Fruit fly (Drosophila melanogaster) whole organism, embryonic: ENCODE results near the gene ssp7.

Experiments used
- Aef1 ChIP-seq: fragments of 200-800 bp; sonication (Bioruptor generic); IDR thresholded peaks from 3 replicates; pipeline ENCODE4 v1.3.6; 2022; ENCODE audit warnings: missing biosample characterization, missing genetic modification characterization
- Bteb2 ChIP-seq: fragments of 200-800 bp; sonication (Bioruptor generic); optimal IDR thresholded peaks from 2 replicates; lab custom pipeline; 2016; ENCODE audit warnings: missing biosample characterization, missing genetic modification characterization
- CG10654 ChIP-seq: fragments of 200-800 bp; sonication (Bioruptor generic); optimal IDR thresholded peaks from 2 replicates; lab custom pipeline; 2016; ENCODE audit warnings: missing biosample characterization, missing genetic modification characterization
- CG1603 ChIP-seq: fragments of 200-800 bp; sonication (Bioruptor generic); optimal IDR thresholded peaks from 2 replicates; lab custom pipeline; 2019; ENCODE audit warnings: missing biosample characterization, mild to moderate bottlenecking, missing genetic modification characterization, moderate library complexity
- CG16863 ChIP-seq: fragments of 200-800 bp; sonication (Bioruptor generic); optimal IDR thresholded peaks from 3 replicates; lab custom pipeline; 2016; ENCODE audit warnings: missing biosample characterization, missing genetic modification characterization
- CG18011 ChIP-seq: fragments of 200-800 bp; sonication (Bioruptor generic); optimal IDR thresholded peaks from 2 replicates; lab custom pipeline; 2017; ENCODE audit warnings: missing biosample characterization, missing genetic modification characterization, mild to moderate bottlenecking, moderate library complexity, missing genotype
- CG18476 ChIP-seq: fragments of 200-800 bp; sonication (Bioruptor generic); optimal IDR thresholded peaks from 2 replicates; lab custom pipeline; 2016; ENCODE audit warnings: missing biosample characterization, mild to moderate bottlenecking, missing genetic modification characterization
- CG3163 ChIP-seq: fragments of 200-800 bp; sonication (Bioruptor generic); optimal IDR thresholded peaks from 3 replicates; lab custom pipeline; 2016; ENCODE audit warnings: missing biosample characterization, missing genetic modification characterization
- CG34376 ChIP-seq: fragments of 200-800 bp; sonication (Bioruptor generic); optimal IDR thresholded peaks from 2 replicates; lab custom pipeline; 2018; ENCODE audit warnings: missing biosample characterization, mild to moderate bottlenecking, missing genetic modification characterization
- CG5180 ChIP-seq: fragments of 200-800 bp; sonication (Bioruptor generic); optimal IDR thresholded peaks from 3 replicates; lab custom pipeline; 2017; ENCODE audit warnings: missing biosample characterization, missing genetic modification characterization, mild to moderate bottlenecking, moderate library complexity, missing genetic modification reagents
- CHES-1-like ChIP-seq: fragments of 200-800 bp; sonication (Bioruptor generic); optimal IDR thresholded peaks from 2 replicates; lab custom pipeline; 2016; ENCODE audit warnings: missing biosample characterization, missing genetic modification characterization
- Deaf1 ChIP-seq: fragments of 200-800 bp; optimal IDR thresholded peaks from 3 replicates; lab custom pipeline; 2019; ENCODE audit warnings: missing biosample characterization, mild to moderate bottlenecking, missing genetic modification characterization, moderate library complexity
- Dfd ChIP-seq, 2 experiments: fragments of >200 bp; optimal IDR thresholded peaks; 2 replicates each; lab custom pipeline; 2017; ENCODE audit warnings: missing biosample characterization in 2 of 2, missing genetic modification characterization in 2 of 2
- Doc2 ChIP-seq: fragments of 200-800 bp; sonication (Bioruptor generic); IDR thresholded peaks from 2 replicates; pipeline ENCODE4 v1.3.6; 2022; ENCODE audit warnings: missing biosample characterization, missing genetic modification characterization
- Drgx ChIP-seq: fragments of 200-800 bp; sonication (Bioruptor generic); IDR thresholded peaks from 2 replicates; pipeline ENCODE4 v1.3.6; 2022; ENCODE audit warnings: missing biosample characterization, missing genetic modification characterization
- HHEX ChIP-seq: fragments of 200-800 bp; sonication (Bioruptor generic); optimal IDR thresholded peaks from 3 replicates; lab custom pipeline; 2017; ENCODE audit warnings: missing biosample characterization, mild to moderate bottlenecking, missing genetic modification characterization, missing genetic modification reagents
- HLH4C ChIP-seq: fragments of 200-800 bp; sonication (Bioruptor generic); IDR thresholded peaks from 3 replicates; pipeline ENCODE4 v1.3.6; 2022; ENCODE audit warnings: missing biosample characterization, missing genetic modification characterization; ENCODE audit not compliant: partially characterized antibody
- Hr78 ChIP-seq, 2 experiments: fragments of 200-800 bp in 1 of 2; fragments of >200 bp in 1 of 2; sonication (Bioruptor generic) in 1 of 2; optimal IDR thresholded peaks; 2 replicates each; lab custom pipeline; 2017 to 2019; ENCODE audit warnings: missing biosample characterization in 2 of 2, missing genetic modification characterization in 2 of 2, mild to moderate bottlenecking in 1 of 2, moderate library complexity in 1 of 2
- Meics ChIP-seq: fragments of 200-800 bp; sonication (Bioruptor generic); optimal IDR thresholded peaks from 2 replicates; lab custom pipeline; 2017; ENCODE audit warnings: missing biosample characterization, mild to moderate bottlenecking, missing genetic modification characterization
- NFAT ChIP-seq: fragments of 200-800 bp; sonication (Bioruptor generic); IDR thresholded peaks from 2 replicates; pipeline ENCODE4 v1.3.6; 2022; ENCODE audit warnings: missing biosample characterization, missing genetic modification characterization
- Ptx1 ChIP-seq: fragments of 200-800 bp; sonication (Bioruptor generic); IDR thresholded peaks from 2 replicates; pipeline ENCODE4 v1.3.6; 2022; ENCODE audit warnings: missing biosample characterization, missing genetic modification characterization
- Sox100B ChIP-seq: fragments of 200-800 bp; sonication (Bioruptor generic); optimal IDR thresholded peaks from 3 replicates; lab custom pipeline; 2018; ENCODE audit warnings: missing biosample characterization, mild to moderate bottlenecking, missing genetic modification characterization
- Spps ChIP-seq: fragments of 200-800 bp; sonication (Bioruptor generic); optimal IDR thresholded peaks from 2 replicates; lab custom pipeline; 2018; ENCODE audit warnings: missing biosample characterization, mild to moderate bottlenecking, missing genetic modification characterization
- Usf ChIP-seq: fragments of 200-800 bp; sonication (Bioruptor generic); optimal IDR thresholded peaks from 2 replicates; lab custom pipeline; 2017; ENCODE audit warnings: missing genotype, missing biosample characterization, missing genetic modification characterization
- az2 ChIP-seq: fragments of 200-800 bp; sonication (Bioruptor generic); optimal IDR thresholded peaks from 3 replicates; lab custom pipeline; 2016; ENCODE audit warnings: missing biosample characterization, missing genetic modification characterization
- bcd ChIP-seq: fragments of 200-800 bp; sonication (Bioruptor generic); optimal IDR thresholded peaks from 2 replicates; lab custom pipeline; 2017; ENCODE audit warnings: missing biosample characterization, mild to moderate bottlenecking, missing genetic modification characterization
- bowl ChIP-seq: fragments of 200-800 bp; sonication (Bioruptor generic); IDR thresholded peaks from 2 replicates; pipeline ENCODE4 v1.3.6; 2022; ENCODE audit warnings: missing biosample characterization, missing genetic modification characterization
- caup ChIP-seq: fragments of 200-800 bp; sonication (Bioruptor generic); optimal IDR thresholded peaks from 3 replicates; lab custom pipeline; 2017; ENCODE audit warnings: missing biosample characterization, mild to moderate bottlenecking, missing genetic modification characterization, moderate library complexity; ENCODE audit not compliant: severe bottlenecking
- crol ChIP-seq: fragments of 200-800 bp; sonication (Bioruptor generic); IDR thresholded peaks from 2 replicates; pipeline ENCODE4 v1.3.6; 2022; ENCODE audit warnings: missing biosample characterization, missing genetic modification characterization
- dm ChIP-seq: fragments of 200-800 bp; sonication (Bioruptor generic); optimal IDR thresholded peaks from 3 replicates; lab custom pipeline; 2016; ENCODE audit warnings: missing biosample characterization, missing genetic modification characterization
- fd3F ChIP-seq: fragments of 200-800 bp; sonication (Bioruptor generic); optimal IDR thresholded peaks from 2 replicates; lab custom pipeline; 2018; ENCODE audit warnings: missing biosample characterization, mild to moderate bottlenecking, missing genetic modification characterization, moderate library complexity
- lov ChIP-seq, 2 experiments: fragments of 200-800 bp in 1 of 2; fragments of >200 bp in 1 of 2; sonication (Bioruptor generic) in 1 of 2; IDR thresholded peaks in 1 of 2; optimal IDR thresholded peaks in 1 of 2; 2 replicates in 1 of 2; 3 replicates in 1 of 2; pipeline versions ENCODE4 v1.3.6 to Lab custom; 2017 to 2022; ENCODE audit warnings: missing biosample characterization in 1 of 2, missing genetic modification characterization in 1 of 2
- nerfin-1 ChIP-seq: fragments of 200-800 bp; sonication (Bioruptor generic); optimal IDR thresholded peaks from 3 replicates; lab custom pipeline; 2019; ENCODE audit warnings: missing biosample characterization, mild to moderate bottlenecking, missing genetic modification characterization, moderate library complexity
- nmo ChIP-seq: fragments of 200-800 bp; sonication (Bioruptor generic); optimal IDR thresholded peaks from 2 replicates; lab custom pipeline; 2018; ENCODE audit warnings: missing biosample characterization, mild to moderate bottlenecking, missing genetic modification characterization, moderate library complexity
- pita ChIP-seq: fragments of 200-800 bp; sonication (Bioruptor generic); optimal IDR thresholded peaks from 2 replicates; lab custom pipeline; 2017; ENCODE audit warnings: missing biosample characterization, mild to moderate bottlenecking, missing genetic modification characterization
- ranshi ChIP-seq: fragments of 200-800 bp; sonication (Bioruptor generic); IDR thresholded peaks from 2 replicates; pipeline ENCODE4 v1.3.6; 2022; ENCODE audit warnings: missing biosample characterization, missing genetic modification characterization
- sens ChIP-seq: fragments of 200-800 bp; sonication (Bioruptor generic); peaks from one replicate; lab custom pipeline; 2016; ENCODE audit warnings: missing biosample characterization, missing genetic modification characterization
- shn ChIP-seq: fragments of 200-800 bp; sonication (Bioruptor generic); optimal IDR thresholded peaks from 3 replicates; lab custom pipeline; 2016; ENCODE audit warnings: missing biosample characterization, missing genetic modification characterization
- slbo ChIP-seq: fragments of 200-800 bp; sonication (Bioruptor generic); IDR thresholded peaks from 2 replicates; pipeline ENCODE4 v1.3.6; 2022; ENCODE audit warnings: missing biosample characterization, missing genetic modification characterization
- so ChIP-seq: fragments of 200-800 bp; sonication (Bioruptor generic); IDR thresholded peaks from 3 replicates; pipeline ENCODE4 v1.3.6; 2022; ENCODE audit warnings: missing biosample characterization, missing genetic modification characterization
- sob ChIP-seq: fragments of 200-800 bp; sonication (Bioruptor generic); IDR thresholded peaks from 2 replicates; pipeline ENCODE4 v1.3.6; 2022; ENCODE audit warnings: missing biosample characterization, missing genetic modification characterization
- sr ChIP-seq: fragments of 200-800 bp; sonication (Bioruptor generic); IDR thresholded peaks from 3 replicates; pipeline ENCODE4 v1.3.6; 2022; ENCODE audit warnings: missing biosample characterization, missing genetic modification characterization
- tap ChIP-seq: fragments of 200-800 bp; optimal IDR thresholded peaks from 3 replicates; lab custom pipeline; 2019; ENCODE audit warnings: missing biosample characterization, mild to moderate bottlenecking, missing genetic modification characterization, moderate library complexity
- twi ChIP-seq: fragments of 200-800 bp; optimal IDR thresholded peaks from 2 replicates; lab custom pipeline; 2019; ENCODE audit warnings: missing biosample characterization, mild to moderate bottlenecking, missing genetic modification characterization, moderate library complexity
- usp ChIP-seq: fragments of >200 bp; optimal IDR thresholded peaks from 2 replicates; lab custom pipeline; 2017; ENCODE audit warnings: missing biosample characterization, missing genetic modification characterization

Gene ssp7

DNA sequence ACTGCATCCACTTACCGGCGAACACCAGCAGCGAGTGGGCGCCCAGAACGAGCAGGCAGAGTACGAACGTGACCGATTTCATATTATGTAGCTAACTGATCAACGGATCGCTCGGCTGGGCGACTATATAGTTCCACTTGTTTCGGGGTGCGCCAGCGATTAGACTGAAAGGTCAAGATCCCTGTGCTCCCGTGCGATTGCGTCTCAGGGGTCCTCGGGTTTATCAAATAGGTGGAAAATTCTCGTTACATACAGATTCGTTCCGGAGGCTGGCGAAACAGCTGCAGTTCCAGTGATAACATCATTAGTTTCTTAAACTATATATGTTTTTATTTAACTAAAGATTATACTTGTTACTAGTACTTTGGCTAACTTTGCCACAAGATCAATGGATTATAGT is at the start of gene ssp7:
Gene ssp7 (minus strand): TSS at position 101 of the 400 bp plus-strand sequence.
- no peak for TF ChIP-seq HLH4C (GFP tag; lab: Robert Waterston, UW)
- TF ChIP-seq CG34376: peak; percentile 20

DNA sequence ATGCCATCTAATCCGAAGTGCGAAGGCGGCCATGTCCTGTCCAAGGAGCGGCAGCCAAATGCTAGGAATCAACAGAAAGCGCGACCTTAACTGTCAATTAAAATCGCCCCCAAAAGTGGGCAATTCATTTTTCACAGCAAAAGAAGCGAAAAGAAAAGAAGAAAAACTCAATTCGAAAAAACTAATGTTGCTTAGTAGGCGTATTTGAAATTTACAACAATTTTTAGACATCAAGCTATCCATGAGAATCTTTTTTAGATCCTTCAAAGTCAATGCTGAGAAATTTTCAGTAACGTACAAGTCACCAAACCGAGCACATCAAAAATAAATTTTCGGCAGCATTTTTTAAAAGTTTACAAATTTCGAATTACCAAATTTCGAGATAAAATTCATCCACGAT is 42.6 kb upstream of the ssp7 start, which contains the start of gene CG15200:
Gene CG15200 (plus strand): TSS at position 301 of the 400 bp plus-strand sequence.
- TF ChIP-seq Meics (GFP tag; lab: Kevin White, UChicago) (no peak), Sox100B (GFP tag; lab: Kevin White, UChicago) (no peak), pita (GFP tag; lab: Kevin White, UChicago) (no peak), CHES-1-like (no peak), Hr78 (GFP tag; optimal IDR thresholded peaks at IDR 0.05; lab: Kevin White, UChicago) (no peak), nerfin-1 (no peak), Aef1 (GFP tag; lab: Robert Waterston, UW) (no peak), CG5180 (GFP tag; lab: Kevin White, UChicago) (no peak), CG18476 (GFP tag; lab: Kevin White, UChicago) (no peak), Bteb2 (GFP tag; lab: Kevin White, UChicago) (no peak), Doc2 (no peak), bcd (GFP tag; lab: Kevin White, UChicago) (no peak), CG1603 (tag; lab: Kevin White, UChicago) (no peak), lov (optimal IDR thresholded peaks at IDR 0.05; lab: Kevin White, UChicago) (no peak), lov (GFP tag; IDR thresholded peaks at IDR 0.05; lab: Robert Waterston, UW) (no peak), Dfd (GFP tag; optimal IDR thresholded peaks at IDR 0.05; lab: Kevin White, UChicago) (no peak)
- TF ChIP-seq, all 482 proteins: peak for 0

DNA sequence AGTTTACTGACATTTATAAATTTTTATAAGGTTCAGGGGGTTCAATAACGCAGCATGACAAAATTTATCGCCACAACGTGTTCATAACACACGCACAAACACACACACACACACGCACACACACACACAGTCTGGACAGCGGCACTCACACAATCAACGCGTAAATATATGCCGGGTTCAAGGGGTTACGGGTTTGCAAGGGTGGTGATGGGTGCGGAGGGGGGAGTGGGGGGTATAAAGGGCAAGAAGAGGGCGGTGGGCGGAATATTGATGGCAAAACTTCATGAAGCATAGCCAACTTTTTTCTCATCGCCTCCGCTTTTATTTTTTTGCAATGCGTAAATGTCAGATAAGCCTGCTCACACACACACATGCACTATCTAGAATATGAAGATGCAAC is 36.0 kb upstream of the ssp7 start:
- TF ChIP-seq nerfin-1 (no peak), crol (peak; percentile 56), CG18011 (GFP tag; lab: Kevin White, UChicago) (no peak), Usf (GFP tag; lab: Kevin White, UChicago) (no peak), HLH4C (GFP tag; lab: Robert Waterston, UW) (no peak), pita (GFP tag; lab: Kevin White, UChicago) (no peak), so (GFP tag; lab: Robert Waterston, UW) (no peak)

DNA sequence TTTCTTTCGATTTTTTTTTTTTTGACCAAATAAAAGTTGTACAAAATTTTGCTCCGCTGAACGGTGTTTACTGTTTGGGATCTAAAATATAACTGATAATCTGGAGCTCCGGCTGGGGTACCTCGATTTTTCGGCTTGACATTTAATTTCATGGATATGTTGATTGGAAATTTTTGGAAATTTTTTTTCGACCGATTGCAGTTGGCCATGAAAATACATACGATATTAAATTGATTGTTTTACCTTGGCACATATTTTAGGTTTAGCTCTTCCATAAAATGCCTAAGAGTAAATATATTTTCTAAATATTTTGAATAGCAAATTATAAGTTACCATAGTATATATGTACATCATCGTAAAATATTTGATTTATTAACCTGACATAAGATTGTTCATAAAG is 30.5 kb upstream of the ssp7 start, which contains the start of gene CG1394:
Gene CG1394 (minus strand): TSS at position 101 of the 400 bp plus-strand sequence.
- no peak for TF ChIP-seq CG16863 (GFP tag; lab: Kevin White, UChicago)
- TF ChIP-seq CG3163: no peak
- no peak for TF ChIP-seq az2 (GFP tag; lab: Kevin White, UChicago)
- TF ChIP-seq tap (tag; lab: Kevin White, UChicago): no peak

DNA sequence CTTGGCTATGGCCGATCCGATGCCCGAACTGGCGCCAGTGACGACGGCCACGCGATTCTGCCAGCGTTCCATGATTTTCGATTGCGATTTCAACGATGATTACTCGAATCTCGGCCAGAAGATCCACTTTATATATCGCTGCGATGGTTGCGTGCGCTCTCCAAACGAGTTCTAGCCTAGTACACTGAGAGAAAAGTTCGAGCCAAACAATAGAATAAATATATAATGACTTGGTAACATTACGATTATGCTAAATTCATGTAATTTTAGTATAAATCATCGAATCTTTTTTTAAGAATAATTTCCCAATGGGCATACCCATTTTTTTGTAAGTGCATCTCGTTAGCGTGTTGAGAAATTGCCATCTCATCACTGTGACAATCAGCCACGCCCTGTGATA is 28.9 kb upstream of the ssp7 start, which contains the start of gene Antdh:
Gene Antdh (minus strand): TSS at position 101 of the 400 bp plus-strand sequence.
- TF ChIP-seq slbo (GFP tag; lab: Robert Waterston, UW): no peak
- TF ChIP-seq usp (GFP tag; lab: Kevin White, UChicago): no peak
- TF ChIP-seq nmo (GFP tag; lab: Kevin White, UChicago): no peak
- peak; percentile 21; the same call in 1 of the 2 replicates for TF ChIP-seq Drgx (GFP tag; lab: Robert Waterston, UW)
- TF ChIP-seq sob (GFP tag; lab: Robert Waterston, UW): no peak
- no peak for TF ChIP-seq CG10654 (GFP tag; lab: Kevin White, UChicago)
- TF ChIP-seq HHEX (GFP tag; lab: Kevin White, UChicago): no peak
- TF ChIP-seq caup (GFP tag; lab: Kevin White, UChicago): no peak
- TF ChIP-seq bowl (GFP tag; lab: Robert Waterston, UW): no peak
- no peak for TF ChIP-seq twi
- TF ChIP-seq dm (GFP tag; lab: Kevin White, UChicago): no peak
- TF ChIP-seq Deaf1 (tag; lab: Kevin White, UChicago): no peak
- no peak for TF ChIP-seq Spps
- TF ChIP-seq fd3F (GFP tag; lab: Kevin White, UChicago): no peak
- no peak for TF ChIP-seq ranshi (GFP tag; lab: Robert Waterston, UW)
- TF ChIP-seq sr (GFP tag; lab: Robert Waterston, UW): no peak
- peak; percentile 60 for TF ChIP-seq sens (GFP tag; lab: Kevin White, UChicago)
- TF ChIP-seq Ptx1 (GFP tag; lab: Robert Waterston, UW): peak; percentile 22; the same call in 1 of the 2 replicates
- no peak for TF ChIP-seq NFAT
- no peak for TF ChIP-seq shn (GFP tag; lab: Kevin White, UChicago)
